Fruit fly (Drosophila melanogaster) whole organism, embryonic: ENCODE data around the gene baf.

Experiments used
- Bdp1 ChIP-seq: fragments of 200-800 bp; sonication (Bioruptor generic); optimal IDR thresholded peaks from 3 replicates; lab custom pipeline; 2016; ENCODE audit warnings: missing biosample characterization, missing genetic modification characterization
- Blimp-1 ChIP-seq: fragments of 200-800 bp; sonication (Bioruptor generic); optimal IDR thresholded peaks from 3 replicates; lab custom pipeline; 2018; ENCODE audit warnings: missing biosample characterization, missing genetic modification characterization, mild to moderate bottlenecking, moderate library complexity, missing genetic modification reagents
- Bteb2 ChIP-seq: fragments of 200-800 bp; sonication (Bioruptor generic); optimal IDR thresholded peaks from 2 replicates; lab custom pipeline; 2016; ENCODE audit warnings: missing biosample characterization, missing genetic modification characterization
- CG10321 ChIP-seq: fragments of 200-800 bp; sonication (Bioruptor generic); IDR thresholded peaks from 2 replicates; pipeline ENCODE4 v1.3.6; 2022; ENCODE audit warnings: missing biosample characterization, missing genetic modification characterization
- CG11398 ChIP-seq: fragments of 200-800 bp; sonication (Bioruptor generic); optimal IDR thresholded peaks from 2 replicates; lab custom pipeline; 2016; ENCODE audit warnings: missing biosample characterization, missing genetic modification characterization
- CG11504 ChIP-seq: fragments of 200-800 bp; sonication (Bioruptor generic); optimal IDR thresholded peaks from 3 replicates; lab custom pipeline; 2019; ENCODE audit warnings: missing biosample characterization, mild to moderate bottlenecking, missing genetic modification characterization, moderate library complexity
- CG12942 ChIP-seq: fragments of 200-800 bp; sonication (Bioruptor generic); optimal IDR thresholded peaks from 3 replicates; lab custom pipeline; 2016; ENCODE audit warnings: missing biosample characterization, missing genetic modification characterization
- CG14965 ChIP-seq: fragments of 200-800 bp; sonication (Bioruptor generic); optimal IDR thresholded peaks from 2 replicates; lab custom pipeline; 2016; ENCODE audit warnings: missing biosample characterization, missing genetic modification characterization, borderline replicate concordance
- CG17328 ChIP-seq: fragments of 200-800 bp; sonication (Bioruptor generic); IDR thresholded peaks from 2 replicates; pipeline ENCODE4 v1.3.6; 2022; ENCODE audit warnings: missing biosample characterization, missing genetic modification characterization
- CG2129 ChIP-seq: fragments of 200-800 bp; sonication (Bioruptor generic); IDR thresholded peaks from 2 replicates; pipeline ENCODE4 v1.3.6; 2022; ENCODE audit warnings: missing biosample characterization, missing genetic modification characterization; ENCODE audit not compliant: partially characterized antibody
- CG2712 ChIP-seq: fragments of 200-800 bp; optimal IDR thresholded peaks from 3 replicates; lab custom pipeline; 2019; ENCODE audit warnings: missing biosample characterization, mild to moderate bottlenecking, missing genetic modification characterization, moderate library complexity
- CG2889 ChIP-seq: fragments of 200-800 bp; sonication (Bioruptor generic); IDR thresholded peaks from 3 replicates; pipeline ENCODE4 v1.3.6; 2022; ENCODE audit warnings: missing biosample characterization, missing genetic modification characterization
- CG30020 ChIP-seq: fragments of 200-800 bp; optimal IDR thresholded peaks from 2 replicates; lab custom pipeline; 2019; ENCODE audit warnings: missing biosample characterization, mild to moderate bottlenecking, missing genetic modification characterization, moderate library complexity
- CG34224 ChIP-seq: fragments of 200-800 bp; sonication (Bioruptor generic); IDR thresholded peaks from 3 replicates; pipeline ENCODE4 v1.3.6; 2022; ENCODE audit warnings: missing biosample characterization, missing genetic modification characterization; ENCODE audit not compliant: partially characterized antibody
- CG4328 ChIP-seq: fragments of 200-800 bp; sonication (Bioruptor generic); optimal IDR thresholded peaks from 3 replicates; lab custom pipeline; 2017; ENCODE audit warnings: missing biosample characterization, missing genetic modification reagents, missing genetic modification characterization
- CG4854 ChIP-seq: fragments of 200-800 bp; sonication (Bioruptor generic); optimal IDR thresholded peaks from 2 replicates; lab custom pipeline; 2016; ENCODE audit warnings: missing biosample characterization, missing genetic modification characterization, inconsistent platforms
- CG6854 ChIP-seq: fragments of 200-800 bp; sonication (Bioruptor generic); optimal IDR thresholded peaks from 3 replicates; lab custom pipeline; 2017; ENCODE audit warnings: missing biosample characterization, mild to moderate bottlenecking, missing genetic modification characterization
- CG7357 ChIP-seq: fragments of 200-800 bp; sonication (Bioruptor generic); IDR thresholded peaks from 3 replicates; pipeline ENCODE4 v1.3.6; 2022; ENCODE audit warnings: missing biosample characterization, missing genetic modification characterization
- CG8359 ChIP-seq: fragments of 200-800 bp; sonication (Bioruptor generic); optimal IDR thresholded peaks from 2 replicates; lab custom pipeline; 2017; ENCODE audit warnings: missing biosample characterization, mild to moderate bottlenecking, missing genetic modification characterization, borderline replicate concordance
- CG8765 ChIP-seq: fragments of 200-800 bp; sonication (Bioruptor generic); IDR thresholded peaks from 2 replicates; pipeline ENCODE4 v1.3.6; 2022; ENCODE audit warnings: missing biosample characterization, missing genetic modification characterization
- Dbx ChIP-seq: fragments of 200-800 bp; sonication (Bioruptor generic); IDR thresholded peaks from 3 replicates; pipeline ENCODE4 v1.3.6; 2022; ENCODE audit warnings: missing biosample characterization, missing genetic modification characterization
- HHEX ChIP-seq: fragments of 200-800 bp; sonication (Bioruptor generic); optimal IDR thresholded peaks from 3 replicates; lab custom pipeline; 2017; ENCODE audit warnings: missing biosample characterization, mild to moderate bottlenecking, missing genetic modification characterization, missing genetic modification reagents
- HLH3B ChIP-seq: fragments of 200-800 bp; sonication (Bioruptor generic); IDR thresholded peaks from 2 replicates; pipeline ENCODE4 v1.3.6; 2022; ENCODE audit warnings: missing biosample characterization, missing genetic modification characterization
- Hmx ChIP-seq: fragments of 200-800 bp; sonication (Bioruptor generic); optimal IDR thresholded peaks from 2 replicates; lab custom pipeline; 2016; ENCODE audit warnings: missing biosample characterization, missing genetic modification characterization
- Hr3 ChIP-seq: fragments of 200-800 bp; sonication (Bioruptor generic); optimal IDR thresholded peaks from 3 replicates; lab custom pipeline; 2016; ENCODE audit warnings: missing biosample characterization, missing genetic modification characterization
- MESR4 ChIP-seq: fragments of 200-800 bp; sonication (Bioruptor generic); optimal IDR thresholded peaks from 2 replicates; lab custom pipeline; 2018; ENCODE audit warnings: missing biosample characterization, mild to moderate bottlenecking, missing genetic modification characterization, moderate library complexity
- Myb ChIP-seq: fragments of 200-800 bp; sonication (Bioruptor generic); optimal IDR thresholded peaks from 2 replicates; lab custom pipeline; 2016; ENCODE audit warnings: missing biosample characterization, missing genetic modification characterization
- Neu2 ChIP-seq: fragments of 200-800 bp; sonication (Bioruptor generic); optimal IDR thresholded peaks from 3 replicates; lab custom pipeline; 2016; ENCODE audit warnings: missing biosample characterization, missing genetic modification characterization, borderline replicate concordance
- Side ChIP-seq: fragments of 200-800 bp; sonication (Bioruptor generic); optimal IDR thresholded peaks from 2 replicates; lab custom pipeline; 2016; ENCODE audit warnings: missing biosample characterization, missing genetic modification characterization
- Stat92E ChIP-seq, 3 experiments: fragments of >200 bp in 2 of 3; fragments of 200-800 bp in 1 of 3; sonication (Bioruptor generic) in 1 of 3; optimal IDR thresholded peaks; 2 replicates each; lab custom pipeline; 2017 to 2019; ENCODE audit warnings: missing biosample characterization in 3 of 3, missing genetic modification characterization in 3 of 3, mild to moderate bottlenecking in 1 of 3, moderate library complexity in 1 of 3
- ac ChIP-seq: fragments of 200-800 bp; sonication (Bioruptor generic); optimal IDR thresholded peaks from 3 replicates; lab custom pipeline; 2017; ENCODE audit warnings: missing biosample characterization, mild to moderate bottlenecking, missing genetic modification characterization
- bab2 ChIP-seq: fragments of 200-800 bp; sonication (Bioruptor generic); optimal IDR thresholded peaks from 2 replicates; lab custom pipeline; 2016; ENCODE audit warnings: missing biosample characterization, missing genetic modification characterization
- bbx ChIP-seq: fragments of 200-800 bp; sonication (Bioruptor generic); IDR thresholded peaks from 2 replicates; pipeline ENCODE4 v1.3.6; 2022; ENCODE audit warnings: missing biosample characterization, missing genetic modification characterization; ENCODE audit not compliant: partially characterized antibody
- dm ChIP-seq: fragments of 200-800 bp; sonication (Bioruptor generic); optimal IDR thresholded peaks from 3 replicates; lab custom pipeline; 2016; ENCODE audit warnings: missing biosample characterization, missing genetic modification characterization
- gro ChIP-seq: fragments of 200-800 bp; sonication (Bioruptor generic); optimal IDR thresholded peaks from 2 replicates; lab custom pipeline; 2016; ENCODE audit warnings: missing biosample characterization, missing genetic modification characterization
- her ChIP-seq: fragments of 200-800 bp; sonication (Bioruptor generic); optimal IDR thresholded peaks from 2 replicates; lab custom pipeline; 2016; ENCODE audit warnings: missing biosample characterization, missing genetic modification characterization
- inv ChIP-seq: fragments of 200-800 bp; sonication (Bioruptor generic); IDR thresholded peaks from 2 replicates; pipeline ENCODE4 v1.3.6; 2022; ENCODE audit warnings: missing biosample characterization, missing genetic modification characterization; ENCODE audit not compliant: partially characterized antibody
- knrl ChIP-seq: fragments of 200-800 bp; sonication (Bioruptor generic); IDR thresholded peaks from 3 replicates; pipeline ENCODE4 v1.3.6; 2022; ENCODE audit warnings: missing biosample characterization, missing genetic modification characterization; ENCODE audit not compliant: partially characterized antibody
- lola ChIP-seq, 3 experiments: fragments of >200 bp in 2 of 3; fragments of 200-800 bp in 1 of 3; sonication (Bioruptor generic) in 1 of 3; optimal IDR thresholded peaks; 2 replicates each; lab custom pipeline; 2017 to 2019; ENCODE audit warnings: missing biosample characterization in 3 of 3, missing genetic modification characterization in 3 of 3, mild to moderate bottlenecking in 1 of 3, moderate library complexity in 1 of 3
- mld ChIP-seq: fragments of 200-800 bp; sonication (Bioruptor generic); IDR thresholded peaks from 3 replicates; pipeline ENCODE4 v1.3.6; 2022; ENCODE audit warnings: missing biosample characterization, missing genetic modification characterization; ENCODE audit not compliant: partially characterized antibody
- otp ChIP-seq: fragments of 200-800 bp; sonication (Bioruptor generic); IDR thresholded peaks from 3 replicates; pipeline ENCODE4, ENCODE4 v1.3.6; 2022; ENCODE audit warnings: missing biosample characterization, missing genetic modification characterization
- pita ChIP-seq: fragments of 200-800 bp; sonication (Bioruptor generic); optimal IDR thresholded peaks from 2 replicates; lab custom pipeline; 2017; ENCODE audit warnings: missing biosample characterization, mild to moderate bottlenecking, missing genetic modification characterization
- prd ChIP-seq, 3 experiments: fragments of >200 bp in 2 of 3; fragments of 200-800 bp in 1 of 3; sonication (Bioruptor generic) in 1 of 3; optimal IDR thresholded peaks in 2 of 3; IDR thresholded peaks in 1 of 3; 2 replicates in 2 of 3; 3 replicates in 1 of 3; pipeline versions ENCODE4 v1.3.6 to Lab custom; 2017 to 2022; ENCODE audit warnings: missing biosample characterization in 1 of 3, missing genetic modification characterization in 1 of 3
- salm ChIP-seq: fragments of 200-800 bp; sonication (Bioruptor generic); optimal IDR thresholded peaks from 2 replicates; lab custom pipeline; 2018; ENCODE audit warnings: missing biosample characterization, mild to moderate bottlenecking, missing genetic modification characterization
- sima ChIP-seq: fragments of 200-800 bp; sonication (Bioruptor generic); optimal IDR thresholded peaks from 2 replicates; lab custom pipeline; 2016; ENCODE audit warnings: missing biosample characterization, missing genetic modification characterization
- ssp ChIP-seq: fragments of 200-800 bp; sonication (Bioruptor generic); IDR thresholded peaks from 2 replicates; pipeline ENCODE4 v1.3.6; 2022; ENCODE audit warnings: missing biosample characterization, missing genetic modification characterization
- tgo ChIP-seq: fragments of 200-800 bp; sonication (Bioruptor generic); IDR thresholded peaks from 3 replicates; pipeline ENCODE4 v1.3.6; 2022; ENCODE audit warnings: missing biosample characterization, missing genetic modification characterization
- tin ChIP-seq: fragments of 200-800 bp; sonication (Bioruptor generic); optimal IDR thresholded peaks from 3 replicates; lab custom pipeline; 2016; ENCODE audit warnings: missing biosample characterization, missing genetic modification characterization

The baf gene

DNA sequence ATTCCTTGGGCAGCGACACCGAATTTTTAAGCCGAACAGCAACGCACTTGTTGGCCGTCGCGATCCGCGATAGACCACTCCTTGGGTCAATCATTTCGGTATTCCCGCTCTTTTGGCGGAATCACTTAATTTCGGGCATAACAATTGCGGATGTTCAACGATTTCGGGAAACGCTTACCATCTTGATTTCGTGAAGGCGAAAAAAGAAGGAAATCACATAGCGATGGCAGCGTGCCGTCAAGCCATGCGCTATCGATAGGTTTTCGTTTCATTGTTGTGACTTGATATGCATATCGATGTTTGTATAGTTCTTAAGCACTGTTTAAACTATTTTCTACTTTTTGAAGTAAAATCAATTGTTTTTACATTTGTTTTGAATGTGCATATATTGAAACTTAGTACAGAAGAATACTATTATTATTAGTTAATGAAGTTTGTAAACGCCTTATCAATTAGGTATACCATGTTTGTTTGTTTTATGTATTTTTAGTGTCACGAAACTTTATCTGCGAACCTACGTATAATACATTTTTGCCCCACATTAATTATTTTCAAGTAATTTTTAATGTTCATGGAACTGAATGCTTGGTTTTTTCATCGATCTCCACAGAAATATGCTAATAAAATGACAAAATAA is 13.5 kb downstream of the baf start, which contains the start of gene RpL36A (continued):
- TF ChIP-seq CG30020 (tag; lab: Kevin White, UChicago), result peak; percentile 86
- TF ChIP-seq CG2712 (tag; lab: Kevin White, UChicago), result peak; percentile 57
- no peak for TF ChIP-seq CG12942 (GFP tag; lab: Kevin White, UChicago)
- TF ChIP-seq mld (GFP tag; lab: Robert Waterston, UW), result peak; percentile 83; the same call in 2 of the 3 replicates
- TF ChIP-seq bab2 (GFP tag; lab: Kevin White, UChicago), result no peak
- peak; percentile 41 for TF ChIP-seq Bdp1 (GFP tag; lab: Kevin White, UChicago)
- no peak for TF ChIP-seq gro (GFP tag; lab: Kevin White, UChicago)
- peak; percentile 63 for TF ChIP-seq CG17328 (GFP tag; lab: Robert Waterston, UW)
- peak; percentile 94 for TF ChIP-seq knrl
- 0 out of 3 replicates have a peak, but pooled peaks have one; percentile 42 for TF ChIP-seq CG7357 (GFP tag; lab: Robert Waterston, UW)
- peak; percentile 67; the same call in 2 of the 3 replicates for TF ChIP-seq Dbx (GFP tag; lab: Robert Waterston, UW)
- peak; percentile 75 for TF ChIP-seq CG6854 (GFP tag; lab: Kevin White, UChicago)
- no peak for TF ChIP-seq CG2889 (GFP tag; lab: Robert Waterston, UW)
- TF ChIP-seq Stat92E (GFP tag; optimal IDR thresholded peaks at IDR 0.05; lab: Kevin White, UChicago), result peak in 1 of 3 experiments; percentile 79
- no peak for TF ChIP-seq Hr3 (GFP tag; lab: Kevin White, UChicago)
- TF ChIP-seq CG11504 (tag; lab: Kevin White, UChicago), result no peak
- 0 out of 3 replicates have a peak, but pooled peaks have one; percentile 24 for TF ChIP-seq tgo (GFP tag; lab: Robert Waterston, UW)
- no peak for TF ChIP-seq otp
- no peak for TF ChIP-seq Neu2 (GFP tag; lab: Kevin White, UChicago)
- 0 out of 2 replicates have a peak, but pooled peaks have one; percentile 36 for TF ChIP-seq HLH3B
- TF ChIP-seq Myb (GFP tag; lab: Kevin White, UChicago), result no peak
- TF ChIP-seq Side, result peak; percentile 61
- no peak for TF ChIP-seq Hmx (GFP tag; lab: Kevin White, UChicago)
- TF ChIP-seq CG4328 (GFP tag; lab: Kevin White, UChicago), result peak; percentile 55
- TF ChIP-seq salm (tag; lab: Kevin White, UChicago), result peak; percentile 29
- peak; percentile 31 for TF ChIP-seq CG34224
- TF ChIP-seq sima (GFP tag; lab: Kevin White, UChicago), result no peak
- no peak for TF ChIP-seq prd (optimal IDR thresholded peaks at IDR 0.05; lab: Kevin White, UChicago)
- no peak for TF ChIP-seq prd (GFP tag; IDR thresholded peaks at IDR 0.05; lab: Robert Waterston, UW)
- TF ChIP-seq CG2129 (GFP tag; lab: Robert Waterston, UW), result peak; percentile 75
- TF ChIP-seq Blimp-1, result no peak
- TF ChIP-seq bbx (GFP tag; lab: Robert Waterston, UW), result peak; percentile 94
- TF ChIP-seq lola (GFP tag; optimal IDR thresholded peaks at IDR 0.05; lab: Kevin White, UChicago), result no peak
- no peak for TF ChIP-seq CG10321 (GFP tag; lab: Robert Waterston, UW)
- peak; percentile 53 for TF ChIP-seq CG8359 (GFP tag; lab: Kevin White, UChicago)
- peak; percentile 100 for TF ChIP-seq MESR4 (GFP tag; lab: Kevin White, UChicago)
- peak; percentile 68 for TF ChIP-seq her
- peak; percentile 81 for TF ChIP-seq ssp
- TF ChIP-seq HHEX (GFP tag; lab: Kevin White, UChicago), result peak; percentile 54
- no peak for TF ChIP-seq CG14965
- peak; percentile 89 for TF ChIP-seq dm (GFP tag; lab: Kevin White, UChicago)
- TF ChIP-seq CG4854 (GFP tag; lab: Kevin White, UChicago), result no peak
- TF ChIP-seq CG8765 (GFP tag; lab: Robert Waterston, UW), result no peak
- TF ChIP-seq CG11398 (GFP tag; lab: Kevin White, UChicago), result peak; percentile 52
- peak; percentile 86 for TF ChIP-seq inv (GFP tag; lab: Robert Waterston, UW)
- peak; percentile 27 for TF ChIP-seq ac
- TF ChIP-seq Bteb2 (GFP tag; lab: Kevin White, UChicago), result peak; percentile 43
- no peak for TF ChIP-seq pita
- TF ChIP-seq tin, result peak; percentile 40
